Worm (Caenorhabditis elegans) whole organism, L1 larva: ENCODE data around the gene pgl-2.

Experiments
- F16B12.6 ChIP-seq: fragments of 150-350 bp; optimal IDR thresholded peaks from 2 replicates; lab custom pipeline; 2014; ENCODE audit warnings: missing biosample characterization, missing genetic modification characterization
- alr-1 ChIP-seq: fragments of 200-800 bp; sonication (Bioruptor generic); optimal IDR thresholded peaks from 2 replicates; lab custom pipeline; 2018; ENCODE audit warnings: borderline replicate concordance, mild to moderate bottlenecking, missing genetic modification characterization, missing compliant biosample characterization
- ama-1 ChIP-seq: fragments of 150-350 bp; optimal IDR thresholded peaks from 2 replicates; lab custom pipeline; 2014
- blmp-1 ChIP-seq: fragments of 150-350 bp; optimal IDR thresholded peaks from 2 replicates; lab custom pipeline; 2014; ENCODE audit warnings: missing biosample characterization, missing genetic modification characterization
- ceh-8 ChIP-seq: fragments of 200-800 bp; sonication (Bioruptor generic); optimal IDR thresholded peaks from 2 replicates; lab custom pipeline; 2018; ENCODE audit warnings: mild to moderate bottlenecking, missing genetic modification characterization, moderate library complexity, missing compliant biosample characterization
- ceh-90 ChIP-seq: sonication (generic microtip); optimal IDR thresholded peaks from 2 replicates; lab custom pipeline; 2016; ENCODE audit warnings: missing genetic modification characterization, missing compliant biosample characterization
- ces-1 ChIP-seq: fragments of 150-350 bp; optimal IDR thresholded peaks from 2 replicates; lab custom pipeline; 2014; ENCODE audit warnings: missing biosample characterization, missing genetic modification reagents, missing genetic modification characterization
- efl-1 ChIP-seq, 4 experiments: fragments of 150-350 bp; optimal IDR thresholded peaks in 3 of 4; peaks in 1 of 4; 1 replicate in 1 of 4; 2 replicates in 3 of 4; lab custom pipeline; 2014; ENCODE audit warnings: missing biosample characterization in 2 of 4, missing genetic modification characterization in 2 of 4, missing genetic modification reagents in 2 of 4
- egl-13 ChIP-seq: sonication (generic microtip); optimal IDR thresholded peaks from 2 replicates; lab custom pipeline; 2016; ENCODE audit warnings: missing genotype, missing genetic modification reagents, missing genetic modification characterization, missing compliant biosample characterization
- egl-27 ChIP-seq, 2 experiments: fragments of 150-350 bp in 1 of 2; sonication (generic microtip); optimal IDR thresholded peaks; 3 replicates each; lab custom pipeline; 2017 to 2018; ENCODE audit warnings: missing biosample characterization in 2 of 2, missing genetic modification characterization in 2 of 2, missing genetic modification reagents in 2 of 2
- fkh-4 ChIP-seq: sonication (generic microtip); optimal IDR thresholded peaks from 2 replicates; lab custom pipeline; 2016; ENCODE audit warnings: missing compliant biosample characterization, missing genetic modification characterization, borderline replicate concordance
- grh-1 ChIP-seq: fragments of 200-800 bp; sonication (Bioruptor generic); IDR thresholded peaks from 2 replicates; pipeline ENCODE4 v1.3.6; 2022; ENCODE audit warnings: missing genetic modification reagents, missing genetic modification characterization, missing compliant biosample characterization
- hlh-17 ChIP-seq: fragments of 200-800 bp; sonication (Bioruptor generic); optimal IDR thresholded peaks from 2 replicates; lab custom pipeline; 2018; ENCODE audit warnings: missing genetic modification characterization, mild to moderate bottlenecking, missing compliant biosample characterization, moderate library complexity, borderline replicate concordance
- hlh-4 ChIP-seq: sonication (generic microtip); optimal IDR thresholded peaks from 2 replicates; lab custom pipeline; 2016; ENCODE audit warnings: mild to moderate bottlenecking, missing genetic modification characterization, missing compliant biosample characterization
- irx-1 ChIP-seq: sonication (generic microtip); optimal IDR thresholded peaks from 2 replicates; lab custom pipeline; 2016; ENCODE audit warnings: missing genetic modification characterization, missing compliant biosample characterization
- isw-1 ChIP-seq: fragments of 200-800 bp; sonication (Bioruptor generic); IDR thresholded peaks from 2 replicates; pipeline ENCODE4 v1.3.6; 2022; ENCODE audit warnings: missing genetic modification characterization, missing compliant biosample characterization
- jun-1 ChIP-seq: fragments of 150-350 bp; optimal IDR thresholded peaks from 2 replicates; lab custom pipeline; 2014; ENCODE audit warnings: missing biosample characterization, missing genetic modification reagents, missing genetic modification characterization
- lin-14 ChIP-seq: fragments of 200-800 bp; sonication (Bioruptor generic); optimal IDR thresholded peaks from 2 replicates; lab custom pipeline; 2018; ENCODE audit warnings: mild to moderate bottlenecking, missing genetic modification characterization, moderate library complexity, missing compliant biosample characterization
- lin-35 ChIP-seq, 2 experiments: fragments of 150-350 bp; optimal IDR thresholded peaks; 2 replicates each; lab custom pipeline; 2014; ENCODE audit warnings: missing biosample characterization in 2 of 2, missing genetic modification characterization in 2 of 2, missing genetic modification reagents in 2 of 2
- lsy-2 ChIP-seq, 2 experiments: fragments of 150-350 bp; optimal IDR thresholded peaks; 2 replicates each; lab custom pipeline; 2014; ENCODE audit warnings: missing biosample characterization in 2 of 2, missing genetic modification characterization in 2 of 2
- mab-9 ChIP-seq: fragments of 200-800 bp; sonication (Bioruptor generic); IDR thresholded peaks from 2 replicates; pipeline ENCODE4 v1.3.6; 2022; ENCODE audit warnings: missing genetic modification reagents, missing genetic modification characterization, missing compliant biosample characterization
- mep-1 ChIP-seq: fragments of 150-350 bp; optimal IDR thresholded peaks from 2 replicates; lab custom pipeline; 2014; ENCODE audit warnings: missing biosample characterization, missing genetic modification characterization
- nhr-19 ChIP-seq: fragments of 200-800 bp; sonication (Bioruptor generic); conservative IDR thresholded peaks from 2 replicates; pipeline ENCODE4 v1.3.6; 2022; ENCODE audit warnings: missing genetic modification characterization, missing compliant biosample characterization
- nhr-20 ChIP-seq: sonication (generic microtip); optimal IDR thresholded peaks from 2 replicates; lab custom pipeline; 2016; ENCODE audit warnings: mild to moderate bottlenecking, missing genetic modification characterization, missing compliant biosample characterization
- nhr-237 ChIP-seq: fragments of 150-350 bp; optimal IDR thresholded peaks from 2 replicates; lab custom pipeline; 2014; ENCODE audit warnings: missing biosample characterization, missing genetic modification characterization
- nhr-71 ChIP-seq: sonication (generic microtip); optimal IDR thresholded peaks from 2 replicates; lab custom pipeline; 2016; ENCODE audit warnings: mild to moderate bottlenecking, missing genetic modification characterization, moderate library complexity, missing compliant biosample characterization
- nhr-77 ChIP-seq: fragments of 150-350 bp; optimal IDR thresholded peaks from 2 replicates; lab custom pipeline; 2014; ENCODE audit warnings: missing biosample characterization, missing genetic modification characterization
- nhr-84 ChIP-seq: sonication (generic microtip); optimal IDR thresholded peaks from 2 replicates; lab custom pipeline; 2017; ENCODE audit warnings: missing biosample characterization, missing genetic modification characterization
- nhr-85 ChIP-seq: sonication (generic microtip); peaks from one replicate; lab custom pipeline; 2016; ENCODE audit warnings: missing genetic modification characterization, inconsistent platforms, missing compliant biosample characterization
- pag-3 ChIP-seq: sonication (generic microtip); optimal IDR thresholded peaks from 2 replicates; lab custom pipeline; 2017; ENCODE audit warnings: missing genetic modification characterization, mild to moderate bottlenecking, missing compliant biosample characterization, antibody characterized with exemption, borderline replicate concordance; ENCODE audit not compliant: insufficient read depth
- snu-23 ChIP-seq: sonication (generic microtip); optimal IDR thresholded peaks from 2 replicates; lab custom pipeline; 2016; ENCODE audit warnings: missing genetic modification characterization, missing compliant biosample characterization
- swsn-7 ChIP-seq: sonication (generic microtip); optimal IDR thresholded peaks from 2 replicates; lab custom pipeline; 2016; ENCODE audit warnings: missing genetic modification characterization, missing compliant biosample characterization
- tbx-2 ChIP-seq: sonication (generic microtip); optimal IDR thresholded peaks from 2 replicates; lab custom pipeline; 2016; ENCODE audit warnings: missing genetic modification characterization, missing compliant biosample characterization
- unc-86 ChIP-seq: sonication (generic microtip); optimal IDR thresholded peaks from 2 replicates; lab custom pipeline; 2016; ENCODE audit warnings: missing genetic modification characterization, missing compliant biosample characterization
- vab-15 ChIP-seq: sonication (generic microtip); optimal IDR thresholded peaks from 2 replicates; lab custom pipeline; 2017; ENCODE audit warnings: missing genotype, mild to moderate bottlenecking, missing genetic modification characterization, missing compliant biosample characterization
- ztf-11 ChIP-seq, 2 experiments: sonication (generic microtip); optimal IDR thresholded peaks; 2 replicates each; lab custom pipeline; 2016 to 2017; ENCODE audit warnings: missing genetic modification characterization in 2 of 2, missing biosample characterization in 1 of 2, missing compliant biosample characterization in 1 of 2
- ztf-4 ChIP-seq: fragments of 150-350 bp; optimal IDR thresholded peaks from 2 replicates; lab custom pipeline; 2014; ENCODE audit warnings: missing biosample characterization, missing genetic modification characterization

Gene pgl-2

ce11 chrIII:8625125-8625524 is 50.1 kb downstream of the pgl-2 start:
- no peak for TF ChIP-seq alr-1 (tag; lab: Kevin White, UChicago)
- no peak for TF ChIP-seq nhr-84 (tag; lab: Kevin White, UChicago)
- no peak for TF ChIP-seq snu-23 (GFP tag; lab: Kevin White, UChicago)
- TF ChIP-seq efl-1 (optimal IDR thresholded peaks at IDR 0.05; lab: Kevin White, UChicago), result no peak
- peak in 1 of 2 experiments; percentile 46 for TF ChIP-seq efl-1 (GFP tag; optimal IDR thresholded peaks at IDR 0.05 in 1 of 2; lab: Kevin White, UChicago)
- TF ChIP-seq, all 84 proteins: peak for 1

ce11 chrIII:8622435-8622834 is 52.8 kb downstream of the pgl-2 start, which contains the start of gene ceh-16:
ceh-16 (plus strand) TSS chrIII:8622735.
- no peak for TF ChIP-seq nhr-77
- TF ChIP-seq ztf-11 (tag; optimal IDR thresholded peaks at IDR 0.05; lab: Kevin White, UChicago), result no peak
- no peak for TF ChIP-seq nhr-20 (tag; lab: Kevin White, UChicago)
- no peak for TF ChIP-seq ces-1
- TF ChIP-seq nhr-71 (tag; lab: Kevin White, UChicago), result no peak
- no peak for TF ChIP-seq grh-1 (GFP tag; lab: Robert Waterston, UW)
- no peak for TF ChIP-seq lin-35 (GFP tag; optimal IDR thresholded peaks at IDR 0.05; lab: Kevin White, UChicago)
- TF ChIP-seq tbx-2 (tag; lab: Kevin White, UChicago), result no peak
- TF ChIP-seq jun-1, result no peak
- TF ChIP-seq fkh-4, result no peak
- TF ChIP-seq ceh-90, result no peak
- no peak for TF ChIP-seq nhr-237 (tag; lab: Kevin White, UChicago)
- TF ChIP-seq snu-23 (GFP tag; lab: Kevin White, UChicago), result no peak
- TF ChIP-seq nhr-85 (tag; lab: Kevin White, UChicago), result no peak
- TF ChIP-seq lin-14 (GFP tag; lab: Kevin White, UChicago), result no peak

ce11 chrIII:8621982-8622381 is 53.3 kb downstream of the pgl-2 start:
- TF ChIP-seq lin-14 (GFP tag; lab: Kevin White, UChicago) (no peak), swsn-7 (tag; lab: Kevin White, UChicago) (no peak)

- TF ChIP-seq ama-1 (lab: Kevin White, UChicago) (no peak), blmp-1 (peak; percentile 49), nhr-77 (no peak), unc-86 (tag; lab: Kevin White, UChicago) (no peak), pag-3 (no peak), hlh-4 (no peak), mab-9 (GFP tag; lab: Robert Waterston, UW) (no peak), egl-13 (no peak), hlh-17 (GFP tag; lab: Kevin White, UChicago) (no peak), nhr-237 (tag; lab: Kevin White, UChicago) (no peak), isw-1 (GFP tag; lab: Robert Waterston, UW) (no peak), mep-1 (tag; lab: Kevin White, UChicago) (no peak), lin-14 (GFP tag; lab: Kevin White, UChicago) (peak; percentile 70), irx-1 (no peak), ceh-90 (no peak), ceh-8 (GFP tag; lab: Kevin White, UChicago) (no peak), lsy-2 (tag; optimal IDR thresholded peaks at IDR 0.05; lab: Kevin White, UChicago) (peak in 1 of 2 experiments; percentile 44), nhr-19 (GFP tag; lab: Robert Waterston, UW) (no peak), egl-27 (tag; optimal IDR thresholded peaks at IDR 0.05; lab: Kevin White, UChicago) (no peak), ztf-4 (tag; lab: Kevin White, UChicago) (no peak), vab-15 (tag; lab: Kevin White, UChicago) (no peak), nhr-85 (tag; lab: Kevin White, UChicago) (peak; percentile 87), F16B12.6 (tag; lab: Kevin White, UChicago) (no peak)
Observed at ce11 chrIII:8621002-8621401, 54.2 kb downstream of the pgl-2 start.
